Fruit fly (Drosophila melanogaster): Measurements from ENCODE around the gene fz2.

fz2 gene

dm6 chr3L:19132586-19132985, 102.6 kb downstream of the fz2 start (continued):
- peak; percentile 78 for TF ChIP-seq Ets65A (GFP tag)
- peak; percentile 40 for TF ChIP-seq CG7271 (tag; optimal IDR thresholded peaks at IDR 0.05)
- TF ChIP-seq sens-2 (GFP tag; IDR thresholded peaks at IDR 0.05), result peak; percentile 51; the same call in 1 of the 2 replicates
- TF ChIP-seq CG9215 (GFP tag; IDR thresholded peaks at IDR 0.05), result no peak
- peak; percentile 43 for TF ChIP-seq Meics (GFP tag; optimal IDR thresholded peaks at IDR 0.05)
- TF ChIP-seq CG4730 (GFP tag; IDR thresholded peaks at IDR 0.05), result no peak
- TF ChIP-seq CG6254 (GFP tag; optimal IDR thresholded peaks at IDR 0.05), result peak; percentile 43
- TF ChIP-seq CG13775 (GFP tag; optimal IDR thresholded peaks at IDR 0.05), result no peak
- TF ChIP-seq exex (tag; optimal IDR thresholded peaks at IDR 0.05), result no peak
- no peak for TF ChIP-seq klu (GFP tag; IDR thresholded peaks at IDR 0.05)
- peak; percentile 72 for TF ChIP-seq CG34376 (GFP tag; optimal IDR thresholded peaks at IDR 0.05)
- TF ChIP-seq Oaz (GFP tag; IDR thresholded peaks at IDR 0.05), result 0 out of 2 replicates have a peak, but pooled peaks have one; percentile 34
- TF ChIP-seq CG14441 (GFP tag; IDR thresholded peaks at IDR 0.05), result peak; percentile 32; the same call in 1 of the 2 replicates
- TF ChIP-seq Dfd (GFP tag; optimal IDR thresholded peaks at IDR 0.05), result no peak
- TF ChIP-seq zf30C (GFP tag; optimal IDR thresholded peaks at IDR 0.05), result no peak
- no peak for TF ChIP-seq CG3407 (GFP tag; optimal IDR thresholded peaks at IDR 0.05)
- peak; percentile 31 for TF ChIP-seq pfk (GFP tag; optimal IDR thresholded peaks at IDR 0.05)
- TF ChIP-seq dysf (GFP tag; IDR thresholded peaks at IDR 0.05), result peak; percentile 50; the same call in 1 of the 3 replicates
- TF ChIP-seq Six4 (GFP tag; optimal IDR thresholded peaks at IDR 0.05), result no peak
- TF ChIP-seq dmrt99B (tag; optimal IDR thresholded peaks at IDR 0.05), result peak; percentile 20
- TF ChIP-seq H2.0 (GFP tag; IDR thresholded peaks at IDR 0.05), result no peak
- TF ChIP-seq crol (GFP tag; IDR thresholded peaks at IDR 0.05), result peak; percentile 17; the same call in 1 of the 2 replicates
- no peak for TF ChIP-seq lov (optimal IDR thresholded peaks at IDR 0.05)
- TF ChIP-seq lov (GFP tag; IDR thresholded peaks at IDR 0.05), result peak; percentile 58; the same call in 1 of the 3 replicates
- TF ChIP-seq CG1792 (GFP tag; optimal IDR thresholded peaks at IDR 0.05), result no peak
- TF ChIP-seq CG4820 (GFP tag; optimal IDR thresholded peaks at IDR 0.05), result no peak
- no peak for TF ChIP-seq pan (optimal IDR thresholded peaks at IDR 0.05)
- TF ChIP-seq pan (GFP tag; optimal IDR thresholded peaks at IDR 0.05 in 1 of 2, IDR thresholded peaks at IDR 0.05 in 1 of 2), result peak in 1 of 2 experiments; percentile 33
- TF ChIP-seq CG1233 (GFP tag; optimal IDR thresholded peaks at IDR 0.05), result peak; percentile 65
- TF ChIP-seq jumu (GFP tag; optimal IDR thresholded peaks at IDR 0.05), result no peak
- peak; percentile 23 for TF ChIP-seq wek (GFP tag; optimal IDR thresholded peaks at IDR 0.05)
- peak; percentile 59 for TF ChIP-seq NfI (GFP tag; optimal IDR thresholded peaks at IDR 0.05)
- TF ChIP-seq BEAF-32 (GFP tag; optimal IDR thresholded peaks at IDR 0.05), result no peak
- TF ChIP-seq CG11560 (tag; IDR thresholded peaks at IDR 0.05), result no peak
- no peak for TF ChIP-seq Hmx (GFP tag; optimal IDR thresholded peaks at IDR 0.05)
- no peak for TF ChIP-seq nau (GFP tag; optimal IDR thresholded peaks at IDR 0.05)
- TF ChIP-seq Trl (optimal IDR thresholded peaks at IDR 0.05), result no peak
- no peak for TF ChIP-seq Trl (GFP tag; optimal IDR thresholded peaks at IDR 0.05)
- TF ChIP-seq CG17912 (GFP tag; optimal IDR thresholded peaks at IDR 0.05), result peak; percentile 5
- TF ChIP-seq onecut (GFP tag; IDR thresholded peaks at IDR 0.05), result peak; percentile 74
- peak; percentile 27 for TF ChIP-seq CG31365 (tag; optimal IDR thresholded peaks at IDR 0.05)
- peak; percentile 21 for TF ChIP-seq CG2875 (GFP tag; optimal IDR thresholded peaks at IDR 0.05)
- TF ChIP-seq HmgZ (tag; optimal IDR thresholded peaks at IDR 0.05), result no peak
- TF ChIP-seq toy (GFP tag; IDR thresholded peaks at IDR 0.05), result peak; percentile 34; the same call in 1 of the 2 replicates
- TF ChIP-seq prd (optimal IDR thresholded peaks at IDR 0.05), result no peak
- TF ChIP-seq prd (GFP tag; IDR thresholded peaks at IDR 0.05), result peak; percentile 20; the same call in 1 of the 3 replicates
- 0 out of 2 replicates have a peak, but pooled peaks have one; percentile 8 for TF ChIP-seq CG31224 (GFP tag; IDR thresholded peaks at IDR 0.05)
- TF ChIP-seq Hmr (GFP tag; optimal IDR thresholded peaks at IDR 0.05), result peak; percentile 58
- TF ChIP-seq otp (GFP tag; IDR thresholded peaks at IDR 0.05), result no peak
- TF ChIP-seq Jarid2 (GFP tag; optimal IDR thresholded peaks at IDR 0.05), result peak; percentile 2
- TF ChIP-seq CG1024 (GFP tag; IDR thresholded peaks at IDR 0.05), result peak; percentile 49; the same call in 1 of the 2 replicates
- TF ChIP-seq CG17328 (GFP tag; IDR thresholded peaks at IDR 0.05), result peak; percentile 50; the same call in 1 of the 2 replicates
